Fruit fly (Drosophila melanogaster) whole organism, prepupa: ENCODE results near the gene eIF2Bbeta.

ENCODE experiments used
- Blimp-1 ChIP-seq: fragments of 200-800 bp; sonication (Bioruptor generic); optimal IDR thresholded peaks from 3 replicates; lab custom pipeline; 2017; ENCODE audit warnings: missing biosample characterization, missing genetic modification characterization, mild to moderate bottlenecking, moderate library complexity, missing genetic modification reagents
- CG10631 ChIP-seq: fragments of 200-800 bp; sonication (Bioruptor generic); optimal IDR thresholded peaks from 2 replicates; lab custom pipeline; 2016; ENCODE audit warnings: missing biosample characterization, missing genetic modification characterization
- CG11294 ChIP-seq: fragments of 200-800 bp; sonication (Bioruptor generic); IDR thresholded peaks from 2 replicates; pipeline ENCODE4 v1.3.6; 2022; ENCODE audit warnings: missing biosample characterization, missing genetic modification characterization
- CG11762 ChIP-seq: fragments of 200-800 bp; sonication (Bioruptor generic); optimal IDR thresholded peaks from 3 replicates; lab custom pipeline; 2016; ENCODE audit warnings: missing biosample characterization, missing genetic modification characterization; ENCODE audit not compliant: insufficient read depth
- CG11902 ChIP-seq: fragments of 200-800 bp; sonication (Bioruptor generic); optimal IDR thresholded peaks from 3 replicates; lab custom pipeline; 2016; ENCODE audit warnings: missing biosample characterization, missing genetic modification characterization
- CG15336 ChIP-seq: fragments of 200-800 bp; sonication (Bioruptor generic); IDR thresholded peaks from 2 replicates; pipeline ENCODE4 v1.3.6; 2022; ENCODE audit warnings: missing biosample characterization, missing genetic modification characterization
- CG1621 ChIP-seq: fragments of 200-800 bp; sonication (Bioruptor generic); optimal IDR thresholded peaks from 3 replicates; lab custom pipeline; 2018; ENCODE audit warnings: missing biosample characterization, mild to moderate bottlenecking, missing genetic modification characterization
- CG16779 ChIP-seq: fragments of 200-800 bp; sonication (Bioruptor generic); optimal IDR thresholded peaks from 3 replicates; lab custom pipeline; 2017; ENCODE audit warnings: missing biosample characterization, mild to moderate bottlenecking, missing genetic modification characterization
- CG3032 ChIP-seq: fragments of 200-800 bp; optimal IDR thresholded peaks from 2 replicates; lab custom pipeline; 2019; ENCODE audit warnings: missing biosample characterization, mild to moderate bottlenecking, missing genetic modification characterization, moderate library complexity
- CG31627 ChIP-seq: fragments of 200-800 bp; sonication (Bioruptor generic); optimal IDR thresholded peaks from 3 replicates; lab custom pipeline; 2016; ENCODE audit warnings: missing biosample characterization, missing genetic modification characterization
- CG32006 ChIP-seq: fragments of 200-800 bp; sonication (Bioruptor generic); optimal IDR thresholded peaks from 3 replicates; lab custom pipeline; 2017; ENCODE audit warnings: missing biosample characterization, mild to moderate bottlenecking, missing genetic modification characterization
- CG34406 ChIP-seq: fragments of 200-800 bp; sonication (Bioruptor generic); optimal IDR thresholded peaks from 3 replicates; lab custom pipeline; 2016; ENCODE audit warnings: missing biosample characterization, missing genetic modification characterization
- CG4318 ChIP-seq: fragments of 200-800 bp; sonication (Bioruptor generic); optimal IDR thresholded peaks from 3 replicates; lab custom pipeline; 2017; ENCODE audit warnings: missing biosample characterization, mild to moderate bottlenecking, missing genetic modification characterization
- CG6163 ChIP-seq: fragments of 200-800 bp; sonication (Bioruptor generic); IDR thresholded peaks from 3 replicates; pipeline ENCODE4 v1.3.6; 2022; ENCODE audit warnings: missing biosample characterization, missing genetic modification characterization
- CG6276 ChIP-seq: fragments of 200-800 bp; sonication (Bioruptor generic); optimal IDR thresholded peaks from 2 replicates; lab custom pipeline; 2017; ENCODE audit warnings: missing biosample characterization, mild to moderate bottlenecking, missing genetic modification characterization
- CG6792 ChIP-seq: fragments of 200-800 bp; sonication (Bioruptor generic); optimal IDR thresholded peaks from 3 replicates; lab custom pipeline; 2016; ENCODE audit warnings: missing biosample characterization, missing genetic modification characterization
- CG6808 ChIP-seq: fragments of 200-800 bp; sonication (Bioruptor generic); optimal IDR thresholded peaks from 3 replicates; lab custom pipeline; 2017; ENCODE audit warnings: missing biosample characterization, missing genetic modification characterization, mild to moderate bottlenecking, moderate library complexity, missing genetic modification reagents
- CG6854 ChIP-seq: fragments of 200-800 bp; sonication (Bioruptor generic); optimal IDR thresholded peaks from 2 replicates; lab custom pipeline; 2017; ENCODE audit warnings: missing biosample characterization, mild to moderate bottlenecking, missing genetic modification characterization
- CG7368 ChIP-seq: fragments of 200-800 bp; sonication (Bioruptor generic); optimal IDR thresholded peaks from 3 replicates; lab custom pipeline; 2016; ENCODE audit warnings: missing biosample characterization, missing genetic modification characterization
- CG8119 ChIP-seq: fragments of 200-800 bp; sonication (Bioruptor generic); IDR thresholded peaks from 3 replicates; pipeline ENCODE4 v1.3.6; 2022; ENCODE audit warnings: missing biosample characterization, missing genetic modification characterization
- CG8319 ChIP-seq: fragments of 200-800 bp; sonication (Bioruptor generic); optimal IDR thresholded peaks from 3 replicates; lab custom pipeline; 2016; ENCODE audit warnings: missing biosample characterization, missing genetic modification characterization
- CG8632 ChIP-seq: fragments of 200-800 bp; sonication (Bioruptor generic); optimal IDR thresholded peaks from 3 replicates; lab custom pipeline; 2016; ENCODE audit warnings: missing biosample characterization, missing genetic modification characterization
- Eip75B ChIP-seq: fragments of 200-800 bp; sonication (Bioruptor generic); optimal IDR thresholded peaks from 3 replicates; lab custom pipeline; 2016; ENCODE audit warnings: missing biosample characterization, missing genetic modification characterization
- Eip78C ChIP-seq: fragments of 200-800 bp; sonication (Bioruptor generic); peaks from one replicate; lab custom pipeline; 2016; ENCODE audit warnings: missing biosample characterization, missing genetic modification characterization
- Eip93F ChIP-seq: fragments of 200-800 bp; sonication (Bioruptor generic); optimal IDR thresholded peaks from 2 replicates; lab custom pipeline; 2016; ENCODE audit warnings: missing biosample characterization, mild to moderate bottlenecking, missing genetic modification characterization
- Ets96B ChIP-seq: fragments of 200-800 bp; optimal IDR thresholded peaks from 2 replicates; lab custom pipeline; 2019; ENCODE audit warnings: missing biosample characterization, mild to moderate bottlenecking, missing genetic modification characterization, moderate library complexity
- Gug ChIP-seq: fragments of 200-800 bp; sonication (Bioruptor generic); IDR thresholded peaks from 2 replicates; pipeline ENCODE4 v1.3.6; 2022; ENCODE audit warnings: missing biosample characterization, missing genetic modification characterization
- Hr39 ChIP-seq: fragments of 200-800 bp; sonication (Bioruptor generic); optimal IDR thresholded peaks from 2 replicates; lab custom pipeline; 2016; ENCODE audit warnings: missing biosample characterization, missing genetic modification characterization
- Hr4 ChIP-seq: fragments of 200-800 bp; sonication (Bioruptor generic); optimal IDR thresholded peaks from 3 replicates; lab custom pipeline; 2016; ENCODE audit warnings: missing biosample characterization, missing genetic modification characterization
- Lpt ChIP-seq: fragments of 200-800 bp; sonication (Bioruptor generic); optimal IDR thresholded peaks from 3 replicates; lab custom pipeline; 2016; ENCODE audit warnings: missing biosample characterization, missing genetic modification characterization
- Met ChIP-seq: fragments of 200-800 bp; sonication (Bioruptor generic); optimal IDR thresholded peaks from 3 replicates; lab custom pipeline; 2016; ENCODE audit warnings: missing biosample characterization, missing genetic modification characterization
- OdsH ChIP-seq: fragments of 200-800 bp; sonication (Bioruptor generic); optimal IDR thresholded peaks from 3 replicates; lab custom pipeline; 2016; ENCODE audit warnings: missing biosample characterization, missing genetic modification characterization
- Smox ChIP-seq: fragments of 200-800 bp; sonication (Bioruptor generic); optimal IDR thresholded peaks from 3 replicates; lab custom pipeline; 2016; ENCODE audit warnings: missing biosample characterization, missing genetic modification characterization
- Sox102F ChIP-seq: fragments of 200-800 bp; sonication (Bioruptor generic); optimal IDR thresholded peaks from 2 replicates; lab custom pipeline; 2016; ENCODE audit warnings: missing biosample characterization, mild to moderate bottlenecking, missing genetic modification characterization
- Sox14 ChIP-seq: fragments of 200-800 bp; sonication (Bioruptor generic); optimal IDR thresholded peaks from 3 replicates; lab custom pipeline; 2016; ENCODE audit warnings: missing biosample characterization, missing genetic modification characterization
- Sox15 ChIP-seq: fragments of 200-800 bp; sonication (Bioruptor generic); optimal IDR thresholded peaks from 3 replicates; lab custom pipeline; 2016; ENCODE audit warnings: missing biosample characterization, missing genetic modification characterization
- achi ChIP-seq: fragments of 200-800 bp; sonication (Bioruptor generic); optimal IDR thresholded peaks from 3 replicates; lab custom pipeline; 2016; ENCODE audit warnings: missing biosample characterization, missing genetic modification characterization
- acj6 ChIP-seq: fragments of 200-800 bp; sonication (Bioruptor generic); optimal IDR thresholded peaks from 3 replicates; lab custom pipeline; 2016; ENCODE audit warnings: missing biosample characterization, missing genetic modification characterization
- cyc ChIP-seq: fragments of 200-800 bp; sonication (Bioruptor generic); optimal IDR thresholded peaks from 3 replicates; lab custom pipeline; 2016; ENCODE audit warnings: missing biosample characterization, missing genetic modification characterization
- dac ChIP-seq: fragments of 200-800 bp; sonication (Bioruptor generic); optimal IDR thresholded peaks from 2 replicates; lab custom pipeline; 2017; ENCODE audit warnings: missing biosample characterization, mild to moderate bottlenecking, missing genetic modification characterization
- dsx ChIP-seq: fragments of 200-800 bp; optimal IDR thresholded peaks from 3 replicates; lab custom pipeline; 2019; ENCODE audit warnings: missing biosample characterization, mild to moderate bottlenecking, missing genetic modification characterization, moderate library complexity; ENCODE audit not compliant: poor library complexity, severe bottlenecking
- eg ChIP-seq: fragments of 200-800 bp; sonication (Bioruptor generic); IDR thresholded peaks from 3 replicates; pipeline ENCODE4 v1.3.6; 2022; ENCODE audit warnings: missing biosample characterization, missing genetic modification characterization
- esn ChIP-seq: fragments of 200-800 bp; sonication (Bioruptor generic); optimal IDR thresholded peaks from 2 replicates; lab custom pipeline; 2016; ENCODE audit warnings: missing biosample characterization, mild to moderate bottlenecking, missing genetic modification characterization, moderate library complexity
- fd59A ChIP-seq: fragments of 200-800 bp; sonication (Bioruptor generic); optimal IDR thresholded peaks from 2 replicates; lab custom pipeline; 2017; ENCODE audit warnings: missing biosample characterization, mild to moderate bottlenecking, missing genetic modification characterization, missing genetic modification reagents
- fd85E ChIP-seq: fragments of 200-800 bp; sonication (Bioruptor generic); optimal IDR thresholded peaks from 3 replicates; lab custom pipeline; 2016; ENCODE audit warnings: missing biosample characterization, missing genetic modification characterization
- fkh ChIP-seq: fragments of 200-800 bp; sonication (Bioruptor generic); optimal IDR thresholded peaks from 3 replicates; lab custom pipeline; 2017; ENCODE audit warnings: missing biosample characterization, mild to moderate bottlenecking, missing genetic modification characterization, moderate library complexity
- net ChIP-seq: fragments of 200-800 bp; sonication (Bioruptor generic); optimal IDR thresholded peaks from 3 replicates; lab custom pipeline; 2016; ENCODE audit warnings: missing biosample characterization, missing genetic modification characterization
- pdm3 ChIP-seq: fragments of 200-800 bp; sonication (Bioruptor generic); optimal IDR thresholded peaks from 3 replicates; lab custom pipeline; 2016; ENCODE audit warnings: missing biosample characterization, missing genetic modification characterization
- spab ChIP-seq: fragments of 200-800 bp; sonication (Bioruptor generic); optimal IDR thresholded peaks from 2 replicates; lab custom pipeline; 2017; ENCODE audit warnings: missing biosample characterization, mild to moderate bottlenecking, missing genetic modification characterization, missing genetic modification reagents
- ss ChIP-seq, 2 experiments: fragments of 200-800 bp; sonication (Bioruptor generic); optimal IDR thresholded peaks; 2 replicates in 1 of 2; 3 replicates in 1 of 2; lab custom pipeline; 2017 to 2018; ENCODE audit warnings: mild to moderate bottlenecking in 2 of 2, missing biosample characterization in 2 of 2, missing genetic modification characterization in 2 of 2, moderate library complexity in 1 of 2
- svp ChIP-seq: fragments of 200-800 bp; sonication (Bioruptor generic); peaks from one replicate; lab custom pipeline; 2016; ENCODE audit warnings: missing biosample characterization, missing genetic modification characterization
- topi ChIP-seq: fragments of 200-800 bp; sonication (Bioruptor generic); optimal IDR thresholded peaks from 3 replicates; lab custom pipeline; 2016; ENCODE audit warnings: missing biosample characterization, missing genetic modification characterization
- vri ChIP-seq: fragments of 200-800 bp; sonication (Bioruptor generic); optimal IDR thresholded peaks from 3 replicates; lab custom pipeline; 2016; ENCODE audit warnings: missing biosample characterization, mild to moderate bottlenecking, missing genetic modification characterization

Gene eIF2Bbeta

dm6 chrX:2685022-2685421 lies 19.3 kb upstream of the eIF2Bbeta start:
- TF ChIP-seq Lpt (GFP tag; lab: Kevin White, UChicago) (no peak), dsx (no peak), pdm3 (GFP tag; lab: Kevin White, UChicago) (peak; percentile 11), CG4318 (no peak), CG6808 (GFP tag; lab: Kevin White, UChicago) (no peak), CG31627 (GFP tag; lab: Kevin White, UChicago) (no peak), CG34406 (GFP tag; lab: Kevin White, UChicago) (no peak), CG8632 (no peak), Gug (no peak), CG6792 (GFP tag; lab: Kevin White, UChicago) (no peak), CG6163 (0 out of 3 replicates have a peak, but pooled peaks have one; percentile 14), fd85E (no peak), acj6 (no peak), Met (GFP tag; lab: Kevin White, UChicago) (no peak), svp (GFP tag; lab: Kevin White, UChicago) (no peak), Smox (GFP tag; lab: Kevin White, UChicago) (no peak), CG8119 (no peak; the same call in 2 of the 3 replicates), net (GFP tag; lab: Kevin White, UChicago) (peak; percentile 21), vri (GFP tag; lab: Kevin White, UChicago) (no peak), Blimp-1 (GFP tag; lab: Kevin White, UChicago) (no peak), CG7368 (GFP tag; lab: Kevin White, UChicago) (no peak), Eip75B (GFP tag; lab: Kevin White, UChicago) (no peak), CG8319 (GFP tag; lab: Kevin White, UChicago) (no peak), Sox15 (GFP tag; lab: Kevin White, UChicago) (no peak), fkh (GFP tag; lab: Kevin White, UChicago) (no peak), eg (GFP tag; lab: Robert Waterston, UW) (no peak), Hr4 (GFP tag; lab: Kevin White, UChicago) (peak; percentile 36), Hr39 (GFP tag; lab: Kevin White, UChicago) (no peak), dac (no peak), CG15336 (GFP tag; lab: Robert Waterston, UW) (peak; percentile 55), Eip78C (GFP tag; lab: Kevin White, UChicago) (peak; percentile 54), esn (no peak), spab (GFP tag; lab: Kevin White, UChicago) (no peak), CG3032 (tag; lab: Kevin White, UChicago) (no peak), achi (GFP tag; lab: Kevin White, UChicago) (no peak), CG11294 (GFP tag; lab: Robert Waterston, UW) (no peak), cyc (GFP tag; lab: Kevin White, UChicago) (no peak), CG6276 (GFP tag; lab: Kevin White, UChicago) (peak; percentile 15), CG6854 (GFP tag; lab: Kevin White, UChicago) (no peak), Sox14 (GFP tag; lab: Kevin White, UChicago) (no peak), Ets96B (tag; lab: Kevin White, UChicago) (no peak), CG10631 (no peak), CG32006 (GFP tag; lab: Kevin White, UChicago) (peak; percentile 39), CG1621 (tag; lab: Kevin White, UChicago) (no peak), Eip93F (GFP tag; lab: Kevin White, UChicago) (no peak), CG16779 (no peak), ss (GFP tag; optimal IDR thresholded peaks at IDR 0.05; lab: Kevin White, UChicago) (no peak), CG11902 (GFP tag; lab: Kevin White, UChicago) (no peak), Sox102F (GFP tag; lab: Kevin White, UChicago) (no peak), CG11762 (GFP tag; lab: Kevin White, UChicago) (no peak), OdsH (GFP tag; lab: Kevin White, UChicago) (peak; percentile 14), fd59A (GFP tag; lab: Kevin White, UChicago) (no peak), topi (no peak)
